Fruit fly (Drosophila melanogaster) Kc167 (cell line): ENCODE measurements around the gene g.

Experiments
- h ChIP-seq: fragments of >200 bp; optimal IDR thresholded peaks from 3 replicates; lab custom pipeline; 2018; ENCODE audit warnings: missing external identifiers
- psq ChIP-seq: fragments of >200 bp; optimal IDR thresholded peaks from 2 replicates; lab custom pipeline; 2017; ENCODE audit warnings: missing external identifiers

DNA sequence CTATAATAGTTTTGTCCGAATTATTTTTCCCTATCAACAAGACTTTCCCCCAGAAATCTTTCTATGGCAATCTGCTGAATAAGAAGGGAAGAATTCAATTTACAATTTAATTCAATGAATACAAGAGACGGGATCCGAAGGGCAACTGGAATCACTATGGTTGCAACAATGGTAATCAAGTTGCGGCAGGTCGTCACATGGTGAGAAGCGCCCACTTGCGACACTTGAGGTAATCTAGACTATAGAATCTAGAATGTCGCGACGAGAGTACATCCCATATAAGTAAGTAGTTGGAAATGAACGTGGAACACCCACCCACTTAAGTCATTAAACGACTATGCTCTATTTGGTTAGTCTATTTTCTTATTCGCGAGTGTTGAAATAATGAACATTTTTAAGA is 54.2 kb downstream of the g start:
- no peak for TF ChIP-seq psq (lab: Kevin White, UChicago)
- no peak for TF ChIP-seq h
